Fruit fly (Drosophila melanogaster): Measurements from ENCODE around the gene naz.

The naz gene

dm6 chr3R:18311368-18311919 lies 17.3 kb downstream of the naz start (continued):
- TF ChIP-seq CG3281 (GFP tag; optimal IDR thresholded peaks at IDR 0.05) (no peak), CG9817 (tag; optimal IDR thresholded peaks at IDR 0.05) (no peak), CG14710 (tag; optimal IDR thresholded peaks at IDR 0.05) (peak; percentile 62), CG8944 (GFP tag; optimal IDR thresholded peaks at IDR 0.05) (no peak), CG11723 (GFP tag; optimal IDR thresholded peaks at IDR 0.05) (peak; percentile 71), CG6689 (GFP tag; IDR thresholded peaks at IDR 0.05) (peak; percentile 62), fd96Cb (tag; optimal IDR thresholded peaks at IDR 0.05) (peak; percentile 23), CG14441 (GFP tag; IDR thresholded peaks at IDR 0.05) (no peak), CG12236 (GFP tag; optimal IDR thresholded peaks at IDR 0.05) (no peak), HLHmδ (GFP tag; optimal IDR thresholded peaks at IDR 0.05) (peak; percentile 91), grau (tag; optimal IDR thresholded peaks at IDR 0.05) (peak; percentile 75), CrebB (tag; optimal IDR thresholded peaks at IDR 0.05) (peak; percentile 72), zen2 (GFP tag; IDR thresholded peaks at IDR 0.05; ENCODE audit: partially characterized antibody) (no peak), Rfx (GFP tag; IDR thresholded peaks at IDR 0.05) (no peak; the same call in 1 of the 2 replicates), gsb (GFP tag; IDR thresholded peaks at IDR 0.05) (no peak), Dp (GFP tag; optimal IDR thresholded peaks at IDR 0.05) (no peak), CG1603 (tag; optimal IDR thresholded peaks at IDR 0.05) (peak; percentile 79), ssp (GFP tag; IDR thresholded peaks at IDR 0.05) (no peak), salm (tag; optimal IDR thresholded peaks at IDR 0.05) (no peak), Lim3 (GFP tag; IDR thresholded peaks at IDR 0.05) (no peak), dimm (GFP tag; IDR thresholded peaks at IDR 0.05) (no peak), hth (optimal IDR thresholded peaks at IDR 0.05) (no peak), CG10654 (GFP tag; optimal IDR thresholded peaks at IDR 0.05) (peak; percentile 45), CG31365 (tag; optimal IDR thresholded peaks at IDR 0.05) (peak; percentile 56), CG6683 (GFP tag; optimal IDR thresholded peaks at IDR 0.05) (no peak), Dad (GFP tag; optimal IDR thresholded peaks at IDR 0.05) (no peak), Ptx1 (GFP tag; IDR thresholded peaks at IDR 0.05) (no peak; the same call in 1 of the 2 replicates), gro (GFP tag; optimal IDR thresholded peaks at IDR 0.05) (no peak), ac (GFP tag; optimal IDR thresholded peaks at IDR 0.05) (no peak), twi (tag; optimal IDR thresholded peaks at IDR 0.05) (peak; percentile 17), CG16779 (GFP tag; IDR thresholded peaks at IDR 0.05) (0 out of 2 replicates have a peak, but pooled peaks have one; percentile 56), dm (GFP tag; optimal IDR thresholded peaks at IDR 0.05) (no peak), CG12299 (tag; optimal IDR thresholded peaks at IDR 0.05) (no peak), CG1647 (GFP tag; optimal IDR thresholded peaks at IDR 0.05) (peak; percentile 25), Nf-YA (GFP tag; IDR thresholded peaks at IDR 0.05) (0 out of 2 replicates have a peak, but pooled peaks have one; percentile 45), kay (GFP tag; optimal IDR thresholded peaks at IDR 0.05) (no peak), ase (GFP tag; IDR thresholded peaks at IDR 0.05) (no peak), CG10267 (tag; optimal IDR thresholded peaks at IDR 0.05) (peak; percentile 46), mirr (GFP tag; optimal IDR thresholded peaks at IDR 0.05) (peak; percentile 80), D (optimal IDR thresholded peaks at IDR 0.05) (no peak), D (GFP tag; optimal IDR thresholded peaks at IDR 0.05) (peak; percentile 81), p53 (GFP tag; optimal IDR thresholded peaks at IDR 0.05) (peak; percentile 49), ash1 (GFP tag; optimal IDR thresholded peaks at IDR 0.05) (no peak), Oli (tag; optimal IDR thresholded peaks at IDR 0.05) (no peak), CG18262 (tag; optimal IDR thresholded peaks at IDR 0.05) (peak; percentile 90), jigr1 (GFP tag; IDR thresholded peaks at IDR 0.05) (no peak), CG15514 (GFP tag; optimal IDR thresholded peaks at IDR 0.05) (peak; percentile 51), Camta (GFP tag; optimal IDR thresholded peaks at IDR 0.05) (peak; percentile 39), CG3163 (GFP tag; optimal IDR thresholded peaks at IDR 0.05) (peak; percentile 19), chinmo (GFP tag; IDR thresholded peaks at IDR 0.05; ENCODE audit: partially characterized antibody) (peak; percentile 78; the same call in 2 of the 4 replicates), Eip74EF (GFP tag; optimal IDR thresholded peaks at IDR 0.05) (peak in 1 of 2 experiments; percentile 74)

Measured in whole organism, embryonic.